Worm (Caenorhabditis elegans): ENCODE data around the gene dpf-4.

The dpf-4 gene

DNA sequence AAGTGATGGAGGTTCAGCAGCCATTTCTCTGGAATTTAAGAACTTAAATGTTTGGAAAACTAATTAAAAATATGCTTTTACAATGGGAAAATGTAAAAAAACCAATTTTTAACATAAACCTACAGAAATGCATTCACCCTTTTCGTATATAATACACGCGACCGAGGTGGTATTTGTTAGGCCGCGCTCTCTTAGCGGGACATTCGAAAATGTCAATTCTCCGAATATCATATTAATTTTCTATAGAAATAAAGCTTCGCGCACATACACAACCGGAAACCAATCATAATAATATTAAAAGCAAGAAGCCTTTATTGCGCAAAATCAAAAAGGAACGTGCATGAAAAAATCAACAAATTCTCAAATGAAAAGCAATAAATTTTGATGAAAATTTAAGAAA is 5.9 kb upstream of the dpf-4 start, which contains the start of gene ddx-23:
ddx-23 (minus strand) TSS at position 30 of the 400 bp plus-strand sequence.
- no peak for TF ChIP-seq F13C5.2 (tag; optimal IDR thresholded peaks at IDR 0.05)
- no peak for TF ChIP-seq pes-1 (GFP tag; IDR thresholded peaks at IDR 0.05)
- TF ChIP-seq hmg-4 (GFP tag; optimal IDR thresholded peaks at IDR 0.05), result no peak
- TF ChIP-seq hmbx-1 (tag; optimal IDR thresholded peaks at IDR 0.05), result no peak
- TF ChIP-seq ets-7 (tag; optimal IDR thresholded peaks at IDR 0.05), result no peak
- no peak for TF ChIP-seq sea-1 (GFP tag; conservative IDR thresholded peaks at IDR 0.05)
- no peak for TF ChIP-seq tbx-11 (GFP tag; IDR thresholded peaks at IDR 0.05)
- no peak for TF ChIP-seq tra-4 (tag; optimal IDR thresholded peaks at IDR 0.05)
- no peak for TF ChIP-seq flt-1 (GFP tag; IDR thresholded peaks at IDR 0.05)
- TF ChIP-seq tbx-37 (GFP tag; conservative IDR thresholded peaks at IDR 0.05), result no peak; the same call in 1 of the 2 replicates
- no peak for TF ChIP-seq ama-1 (optimal IDR thresholded peaks at IDR 0.05)
- no peak for TF ChIP-seq ceh-36 (tag; optimal IDR thresholded peaks at IDR 0.05)
- no peak for TF ChIP-seq aly-1 (tag; optimal IDR thresholded peaks at IDR 0.05)

ce11 chrIII:5855637-5856179 is 3.4 kb upstream of the dpf-4 start, which contains the start of the genes cct-6 and alh-9:
cct-6 (minus strand) TSS chrIII:5855687.
alh-9 (plus strand) TSS chrIII:5856018.
- TF ChIP-seq hmg-4 (GFP tag; optimal IDR thresholded peaks at IDR 0.05) (peak; percentile 3), F13C5.2 (tag; optimal IDR thresholded peaks at IDR 0.05) (peak; percentile 65), hmbx-1 (tag; optimal IDR thresholded peaks at IDR 0.05) (no peak), tbx-11 (GFP tag; IDR thresholded peaks at IDR 0.05) (no peak)

ce11 chrIII:5863774-5864173 is 4.7 kb downstream of the dpf-4 start, which contains the start of gene dnpp-1:
dnpp-1 (minus strand) TSS chrIII:5863803.
- TF ChIP-seq scrt-1 (GFP tag; IDR thresholded peaks at IDR 0.05), result no peak
- TF ChIP-seq aly-1 (tag; optimal IDR thresholded peaks at IDR 0.05), result no peak
- TF ChIP-seq B0310.2 (tag; optimal IDR thresholded peaks at IDR 0.05), result no peak
- TF ChIP-seq ceh-36 (tag; optimal IDR thresholded peaks at IDR 0.05), result no peak

DNA sequence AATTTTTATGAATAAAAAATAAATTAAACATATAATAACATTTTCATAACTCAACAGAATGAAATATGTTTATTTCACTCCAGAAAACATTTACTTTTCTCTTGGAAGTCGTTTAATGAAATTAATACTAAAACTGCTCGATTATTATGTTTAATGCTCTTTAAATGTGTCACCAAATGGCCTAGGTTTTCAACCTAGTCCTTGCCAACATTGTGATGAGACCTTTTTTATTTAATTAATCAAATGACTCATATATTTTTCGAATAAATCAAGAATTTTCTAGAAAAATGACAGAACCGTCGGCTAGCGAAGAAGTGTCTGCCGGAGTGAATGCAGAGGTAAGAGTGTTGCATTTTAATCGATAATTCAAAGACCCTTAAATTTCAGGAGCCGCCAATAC is 5.2 kb downstream of the dpf-4 start, which contains the start of gene rabn-5:
rabn-5 (plus strand) TSS at position 284 of the 400 bp plus-strand sequence.
- TF ChIP-seq sea-1 (GFP tag; conservative IDR thresholded peaks at IDR 0.05) (no peak), pes-1 (GFP tag; IDR thresholded peaks at IDR 0.05) (no peak), B0310.2 (tag; optimal IDR thresholded peaks at IDR 0.05) (no peak), scrt-1 (GFP tag; IDR thresholded peaks at IDR 0.05) (no peak), hmbx-1 (tag; optimal IDR thresholded peaks at IDR 0.05) (no peak), tbx-11 (GFP tag; IDR thresholded peaks at IDR 0.05) (no peak), hnd-1 (tag; optimal IDR thresholded peaks at IDR 0.05) (no peak), ets-7 (tag; optimal IDR thresholded peaks at IDR 0.05) (no peak), ceh-36 (tag; optimal IDR thresholded peaks at IDR 0.05) (no peak), flt-1 (GFP tag; IDR thresholded peaks at IDR 0.05) (no peak), hmg-4 (GFP tag; optimal IDR thresholded peaks at IDR 0.05) (no peak), tra-4 (tag; optimal IDR thresholded peaks at IDR 0.05) (no peak), F13C5.2 (tag; optimal IDR thresholded peaks at IDR 0.05) (no peak), ceh-13 (GFP tag; optimal IDR thresholded peaks at IDR 0.05) (no peak), aly-1 (tag; optimal IDR thresholded peaks at IDR 0.05) (no peak), tbx-37 (GFP tag; conservative IDR thresholded peaks at IDR 0.05) (no peak), ama-1 (optimal IDR thresholded peaks at IDR 0.05) (no peak)

DNA sequence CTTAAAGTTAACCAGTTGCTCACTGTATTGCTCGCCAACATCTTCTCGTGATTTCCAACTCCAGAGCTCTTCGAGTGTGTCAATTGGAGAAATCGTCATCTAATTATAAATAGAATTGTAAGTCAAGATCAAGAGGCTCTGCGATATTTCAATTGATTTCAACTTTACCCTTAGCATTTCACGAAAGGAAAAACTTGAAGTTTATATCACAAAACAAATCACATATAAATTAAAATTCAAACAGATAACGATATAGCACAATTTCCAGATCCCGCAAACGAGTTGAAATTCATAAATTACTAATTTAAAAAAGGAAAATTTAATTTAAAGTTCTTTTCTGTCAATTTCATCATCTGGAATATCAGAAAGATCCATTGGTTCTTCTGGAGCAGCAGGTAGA is 9.3 kb downstream of the dpf-4 start, which contains the start of gene eng-1:
eng-1 (minus strand) TSS at position 101 of the 400 bp plus-strand sequence.
- TF ChIP-seq F13C5.2 (tag; optimal IDR thresholded peaks at IDR 0.05), result no peak
- no peak for TF ChIP-seq pes-1 (GFP tag; IDR thresholded peaks at IDR 0.05)
- no peak for TF ChIP-seq ceh-13 (GFP tag; optimal IDR thresholded peaks at IDR 0.05)
- no peak for TF ChIP-seq tra-4 (tag; optimal IDR thresholded peaks at IDR 0.05)

- TF ChIP-seq ceh-36 (tag; optimal IDR thresholded peaks at IDR 0.05), result no peak
These were observed 10.3 kb downstream of the dpf-4 start, which contains the start of gene F01F1.15 for ce11 chrIII:5869429-5869828. F01F1.15 (minus strand) TSS chrIII:5869529.

- TF ChIP-seq sea-1 (GFP tag; conservative IDR thresholded peaks at IDR 0.05) (no peak), pes-1 (GFP tag; IDR thresholded peaks at IDR 0.05) (peak; percentile 53; the same call in 1 of the 2 replicates), tbx-37 (GFP tag; conservative IDR thresholded peaks at IDR 0.05) (peak; percentile 66; the same call in 1 of the 2 replicates), hnd-1 (tag; optimal IDR thresholded peaks at IDR 0.05) (no peak)
These were observed 12.7 kb downstream of the dpf-4 start, which contains the start of the genes F01F1.11 and F01F1.3 for ce11 chrIII:5871760-5872159. F01F1.11 (minus strand) TSS chrIII:5871877. F01F1.3 (plus strand) TSS chrIII:5871938.

ce11 chrIII:5872288-5872687 is 13.2 kb downstream of the dpf-4 start:
- no peak for TF ChIP-seq flt-1 (GFP tag; IDR thresholded peaks at IDR 0.05)
- TF ChIP-seq hmg-4 (GFP tag; optimal IDR thresholded peaks at IDR 0.05), result no peak
- no peak for TF ChIP-seq tbx-37 (GFP tag; conservative IDR thresholded peaks at IDR 0.05)
- TF ChIP-seq ceh-36 (tag; optimal IDR thresholded peaks at IDR 0.05), result no peak
- TF ChIP-seq tbx-11 (GFP tag; IDR thresholded peaks at IDR 0.05), result no peak
- no peak for TF ChIP-seq aly-1 (tag; optimal IDR thresholded peaks at IDR 0.05)
- TF ChIP-seq tra-4 (tag; optimal IDR thresholded peaks at IDR 0.05), result no peak
- no peak for TF ChIP-seq F13C5.2 (tag; optimal IDR thresholded peaks at IDR 0.05)
- no peak for TF ChIP-seq sea-1 (GFP tag; conservative IDR thresholded peaks at IDR 0.05)

ce11 chrIII:5874263-5874662 is 15.2 kb downstream of the dpf-4 start:
- TF ChIP-seq ceh-13 (GFP tag; optimal IDR thresholded peaks at IDR 0.05) (no peak), flt-1 (GFP tag; IDR thresholded peaks at IDR 0.05) (no peak), tbx-37 (GFP tag; conservative IDR thresholded peaks at IDR 0.05) (no peak), tra-4 (tag; optimal IDR thresholded peaks at IDR 0.05) (no peak), ama-1 (optimal IDR thresholded peaks at IDR 0.05) (no peak)

Data from whole organism, early embryonic.